Worm (Caenorhabditis elegans): ENCODE data around the gene T19H12.2.
A peak's percentile ranks its signal among the peaks of the same experiment; 100 is the strongest.

The T19H12.2 gene

DNA sequence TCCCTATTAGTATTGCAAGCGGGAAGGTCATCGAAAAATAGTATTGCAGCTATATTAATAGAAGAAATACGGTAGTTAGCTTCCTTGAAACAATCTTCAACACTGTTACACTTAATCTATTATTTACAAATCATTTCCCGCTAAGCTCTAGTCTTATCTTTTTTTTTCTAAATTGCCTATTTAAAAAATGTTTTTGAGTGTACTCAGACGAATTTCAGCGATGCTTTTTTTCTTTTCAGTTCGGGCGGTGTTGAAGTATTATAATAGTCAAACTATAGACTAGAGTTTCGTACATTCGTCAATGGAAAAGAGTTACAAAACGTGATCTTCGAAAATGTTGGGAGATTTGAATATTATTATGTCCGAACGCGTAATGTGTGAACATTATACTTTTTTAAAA, 23.6 kb downstream of the T19H12.2 start:
- TF ChIP-seq D1046.2 (GFP tag; IDR thresholded peaks at IDR 0.05) (no peak), mdl-1 (tag; optimal IDR thresholded peaks at IDR 0.05) (no peak), ctbp-1 (GFP tag; IDR thresholded peaks at IDR 0.05) (no peak)

DNA sequence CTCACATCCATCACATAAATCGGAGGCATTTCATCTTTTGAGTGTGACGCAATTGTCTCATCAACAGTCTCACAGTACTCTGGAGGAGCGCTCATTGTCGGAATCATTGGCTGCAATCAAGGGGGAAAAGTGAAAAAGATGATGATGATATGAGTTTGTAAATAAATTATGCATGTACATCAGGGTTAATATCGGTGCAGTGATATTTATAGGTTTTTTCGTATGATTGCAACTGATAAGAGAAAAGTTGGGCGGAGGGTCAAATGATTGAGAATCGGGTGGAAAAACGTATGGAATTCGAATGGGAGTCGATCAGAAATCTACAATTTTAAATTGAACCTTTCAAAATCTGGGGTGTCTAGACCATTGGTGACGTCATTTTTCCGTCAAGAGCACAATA, 24.6 kb downstream of the T19H12.2 start, which contains the start of gene H23N18.6:
Gene H23N18.6 (minus strand): TSS at position 201 of the 400 bp plus-strand sequence.
- TF ChIP-seq pqm-1 (tag; optimal IDR thresholded peaks at IDR 0.05) (peak; percentile 77), spr-1 (tag; optimal IDR thresholded peaks at IDR 0.05) (no peak), dmd-6 (GFP tag; IDR thresholded peaks at IDR 0.05) (0 out of 2 replicates have a peak, but pooled peaks have one; percentile 9), aha-1 (tag) (peak; percentile 4), ceh-20 (GFP tag; IDR thresholded peaks at IDR 0.05) (no peak), php-3 (GFP tag; IDR thresholded peaks at IDR 0.05) (peak; percentile 48; the same call in 1 of the 2 replicates), nhr-28 (tag; optimal IDR thresholded peaks at IDR 0.05) (peak; percentile 69), hlh-11 (tag; optimal IDR thresholded peaks at IDR 0.05) (peak; percentile 28)

DNA sequence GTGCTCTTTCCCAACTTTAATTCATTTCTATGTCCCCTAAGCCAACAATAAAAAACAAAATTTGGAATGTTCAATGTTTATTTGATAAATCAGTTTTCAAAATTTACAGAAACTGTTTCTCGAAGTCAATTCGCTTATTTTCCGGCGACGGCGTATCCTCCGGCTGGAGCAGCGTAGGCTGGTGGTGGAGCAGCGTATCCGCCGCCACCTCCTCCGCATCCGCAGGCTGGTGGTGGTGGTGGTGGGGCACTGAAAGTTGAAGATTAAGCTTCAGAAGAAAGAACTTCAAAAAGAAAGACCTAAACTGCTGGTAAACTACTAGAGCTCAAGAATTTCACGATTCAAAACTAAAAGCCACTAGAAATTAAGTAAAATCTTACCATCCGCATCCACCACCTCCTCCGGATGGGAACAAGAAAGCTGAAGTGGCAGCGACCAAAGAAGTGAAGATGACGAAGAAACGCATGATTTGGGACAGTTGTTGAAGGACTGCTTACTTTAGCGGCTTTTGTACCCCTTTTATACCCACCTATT, 27.9 kb downstream of the T19H12.2 start, which contains the start of gene C02E7.7:
Gene C02E7.7 (minus strand): TSS at position 484 of the 534 bp plus-strand sequence.
- TF ChIP-seq zfp-2 (tag; optimal IDR thresholded peaks at IDR 0.05) (no peak), set-16 (GFP tag; IDR thresholded peaks at IDR 0.05) (peak; percentile 80)

DNA sequence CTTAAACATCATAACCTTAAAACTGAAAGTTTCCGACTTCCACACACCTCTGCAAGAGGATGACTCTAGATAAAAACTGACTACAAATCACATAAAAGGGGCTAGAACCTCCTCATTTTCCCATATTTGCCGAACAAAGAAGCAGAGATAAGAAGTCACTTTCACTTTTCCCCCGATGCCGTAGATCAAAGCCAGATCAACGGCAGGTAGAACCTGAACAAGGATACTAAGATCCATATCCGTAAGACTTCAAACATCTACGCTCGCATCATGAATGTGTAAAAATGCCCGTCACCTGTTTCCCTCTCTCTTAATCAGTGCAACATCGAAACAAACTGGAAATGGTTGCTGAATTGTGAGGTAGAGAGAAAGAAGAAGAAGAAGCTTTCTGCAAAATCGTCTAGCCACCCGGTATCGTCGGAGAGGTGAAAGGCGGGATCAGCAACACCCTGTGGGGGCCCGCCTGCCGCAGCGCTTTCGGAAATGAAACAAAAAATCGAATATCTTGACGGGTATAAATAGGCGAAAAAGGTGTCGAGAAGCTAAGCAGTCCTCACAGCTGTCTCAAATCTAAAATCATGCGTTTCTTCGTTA, 28.5 kb downstream of the T19H12.2 start, which contains the start of gene C02E7.6:
Gene C02E7.6 (plus strand): TSS at position 544 of the 594 bp plus-strand sequence.
- TF ChIP-seq mxl-3 (GFP tag; optimal IDR thresholded peaks at IDR 0.05): peak; percentile 43
- TF ChIP-seq hlh-11 (tag; optimal IDR thresholded peaks at IDR 0.05): peak; percentile 69
- no peak for TF ChIP-seq ceh-82 (tag; optimal IDR thresholded peaks at IDR 0.05)
- peak; percentile 62 for TF ChIP-seq nhr-102 (tag; optimal IDR thresholded peaks at IDR 0.05)
- TF ChIP-seq nhr-10 (tag; optimal IDR thresholded peaks at IDR 0.05): peak; percentile 48
- no peak for TF ChIP-seq nhr-6 (tag; optimal IDR thresholded peaks at IDR 0.05)
- TF ChIP-seq nhr-28 (tag; optimal IDR thresholded peaks at IDR 0.05): peak; percentile 30
- peak in 1 of 2 experiments; percentile 6 for TF ChIP-seq mdl-1 (tag; optimal IDR thresholded peaks at IDR 0.05)
- peak; percentile 93 for TF ChIP-seq nhr-48 (tag; optimal IDR thresholded peaks at IDR 0.05)
- TF ChIP-seq spr-1 (tag; optimal IDR thresholded peaks at IDR 0.05): peak; percentile 4
- no peak for TF ChIP-seq zag-1 (tag; optimal IDR thresholded peaks at IDR 0.05)
- TF ChIP-seq cey-2 (tag; optimal IDR thresholded peaks at IDR 0.05; ENCODE audit: borderline replicate concordance, insufficient read depth): peak; percentile 47

DNA sequence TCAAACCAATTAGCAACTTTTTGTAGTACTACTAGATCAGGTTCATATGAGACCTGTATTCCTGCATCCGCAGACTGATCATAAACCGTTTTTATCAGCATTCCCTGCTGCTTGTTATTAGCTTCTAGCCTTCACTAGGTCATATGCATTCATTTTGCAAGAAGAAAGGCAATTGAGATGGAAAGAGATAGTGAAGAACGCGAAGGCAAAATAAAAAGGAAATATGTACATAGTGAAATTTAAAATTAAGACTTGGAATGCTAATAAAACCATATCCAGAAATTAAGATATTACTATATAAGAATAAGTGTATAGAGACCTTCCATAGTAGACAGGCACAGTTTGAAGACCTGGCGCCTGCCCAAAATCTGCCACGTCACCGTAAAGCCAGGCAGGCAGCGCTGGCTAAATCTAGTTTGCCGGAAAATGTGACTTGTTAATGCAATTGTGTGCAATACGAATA, 30.5 kb downstream of the T19H12.2 start, which contains the start of the genes C02E7.8 and srh-23:
Gene C02E7.8 (minus strand): TSS at position 101 of the 463 bp plus-strand sequence.
Gene srh-23 (plus strand): TSS at position 413 of the 463 bp plus-strand sequence.
- TF ChIP-seq mxl-2 (GFP tag; conservative IDR thresholded peaks at IDR 0.05) (no peak), lin-15B (tag; optimal IDR thresholded peaks at IDR 0.05) (no peak), ceh-62 (tag; optimal IDR thresholded peaks at IDR 0.05) (no peak)

DNA sequence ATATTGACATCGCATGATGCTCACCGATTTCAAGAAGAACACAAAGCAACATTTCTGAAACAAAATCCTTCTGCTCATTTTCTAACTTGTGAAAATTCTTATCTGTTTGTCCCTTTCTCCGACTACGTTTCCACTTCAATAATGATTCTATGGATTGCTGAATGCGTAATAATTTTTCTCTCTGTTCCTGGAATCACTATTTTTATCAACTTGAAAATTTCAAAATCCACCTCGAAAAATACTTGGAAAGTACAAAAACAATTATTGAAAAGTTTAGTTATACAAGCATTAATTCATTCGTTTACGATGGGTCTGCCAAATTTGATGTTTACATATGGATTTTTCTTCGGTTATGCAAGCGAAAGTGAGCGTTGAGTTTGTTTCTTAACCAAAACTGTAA, 31.8 kb downstream of the T19H12.2 start, which contains the start of gene srh-22:
Gene srh-22 (plus strand): TSS at position 301 of the 400 bp plus-strand sequence.
- TF ChIP-seq Y75B8A.6 (GFP tag; IDR thresholded peaks at IDR 0.05) (no peak), nhr-41 (GFP tag; IDR thresholded peaks at IDR 0.05) (no peak), unc-62 (GFP tag; optimal IDR thresholded peaks at IDR 0.05 in 1 of 2) (no peak), unc-62 (tag; optimal IDR thresholded peaks at IDR 0.05) (no peak), mdt-29 (GFP tag; IDR thresholded peaks at IDR 0.05) (no peak), madf-9 (GFP tag; conservative IDR thresholded peaks at IDR 0.05) (no peak), arid-1 (GFP tag; conservative IDR thresholded peaks at IDR 0.05) (no peak), zfp-3 (GFP tag; conservative IDR thresholded peaks at IDR 0.05) (no peak)

Measured in whole organism, L4 larva.